Worm (Caenorhabditis elegans) whole organism, young adult: Measurements from ENCODE around the gene brp-1.

Source experiments
- B0336.3 ChIP-seq: fragments of 200-800 bp; sonication (Bioruptor generic); IDR thresholded peaks from 2 replicates; pipeline ENCODE4 v1.3.6; 2022; ENCODE audit warnings: missing genetic modification characterization, missing compliant biosample characterization
- C17E4.6 ChIP-seq: fragments of 200-800 bp; sonication (Bioruptor generic); IDR thresholded peaks from 2 replicates; pipeline ENCODE4 v1.3.6; 2022; ENCODE audit warnings: missing genetic modification reagents, missing genetic modification characterization, missing compliant biosample characterization
- D2030.7 ChIP-seq: fragments of 200-800 bp; sonication (Bioruptor generic); IDR thresholded peaks from 2 replicates; pipeline ENCODE4 v1.3.6; 2022; ENCODE audit warnings: missing genetic modification reagents, missing genetic modification characterization, missing compliant biosample characterization
- F10E7.11 ChIP-seq: sonication (generic microtip); optimal IDR thresholded peaks from 2 replicates; lab custom pipeline; 2017; ENCODE audit warnings: mild to moderate bottlenecking, missing genetic modification characterization, moderate library complexity, missing compliant biosample characterization
- F22D6.2 ChIP-seq: sonication (generic microtip); optimal IDR thresholded peaks from 2 replicates; lab custom pipeline; 2016; ENCODE audit warnings: mild to moderate bottlenecking, missing genetic modification characterization, missing compliant biosample characterization
- F33H1.4 ChIP-seq: fragments of 200-800 bp; sonication (Bioruptor generic); IDR thresholded peaks from 2 replicates; pipeline ENCODE4 v1.3.6; 2022; ENCODE audit warnings: missing genetic modification reagents, missing genetic modification characterization, missing compliant biosample characterization
- F37B4.10 ChIP-seq: fragments of 200-800 bp; sonication (Bioruptor generic); IDR thresholded peaks from 2 replicates; pipeline ENCODE4 v1.3.6; 2022; ENCODE audit warnings: missing genetic modification characterization, missing compliant biosample characterization
- F55B11.4 ChIP-seq: sonication (generic microtip); optimal IDR thresholded peaks from 2 replicates; lab custom pipeline; 2016; ENCODE audit warnings: missing compliant biosample characterization, missing genetic modification characterization, borderline replicate concordance; ENCODE audit not compliant: insufficient read depth
- F57A8.1 ChIP-seq: fragments of 200-800 bp; sonication (Bioruptor generic); optimal IDR thresholded peaks from 2 replicates; lab custom pipeline; 2018; ENCODE audit warnings: mild to moderate bottlenecking, missing genetic modification characterization, moderate library complexity, missing compliant biosample characterization
- Y79H2A.3 ChIP-seq: fragments of 200-800 bp; sonication (Bioruptor generic); conservative IDR thresholded peaks from 2 replicates; pipeline ENCODE4 v1.3.6; 2022; ENCODE audit warnings: missing genetic modification reagents, missing genetic modification characterization, missing compliant biosample characterization
- akir-1 ChIP-seq: fragments of 200-800 bp; sonication (Bioruptor generic); optimal IDR thresholded peaks from 2 replicates; lab custom pipeline; 2018; ENCODE audit warnings: mild to moderate bottlenecking, missing genetic modification characterization, moderate library complexity, missing compliant biosample characterization
- athp-1 ChIP-seq: sonication (generic microtip); optimal IDR thresholded peaks from 2 replicates; lab custom pipeline; 2017; ENCODE audit warnings: mild to moderate bottlenecking, missing genetic modification characterization, missing compliant biosample characterization
- attf-6 ChIP-seq: fragments of 200-800 bp; sonication (Bioruptor generic); IDR thresholded peaks from 2 replicates; pipeline ENCODE4 v1.3.6; 2022; ENCODE audit warnings: missing genetic modification reagents, missing genetic modification characterization, missing compliant biosample characterization
- cebp-1 ChIP-seq, 2 experiments: fragments of 200-800 bp in 1 of 2; sonication (Bioruptor generic) in 1 of 2; sonication (generic microtip) in 1 of 2; IDR thresholded peaks in 1 of 2; optimal IDR thresholded peaks in 1 of 2; 2 replicates each; pipeline versions ENCODE4 v1.3.6 to Lab custom; 2017 to 2022; ENCODE audit warnings: missing compliant biosample characterization in 2 of 2, missing genetic modification characterization in 2 of 2, mild to moderate bottlenecking in 1 of 2, missing genetic modification reagents in 1 of 2, moderate library complexity in 1 of 2
- chd-7 ChIP-seq: sonication (generic microtip); optimal IDR thresholded peaks from 2 replicates; lab custom pipeline; 2016; ENCODE audit warnings: mild to moderate bottlenecking, missing genetic modification characterization, moderate library complexity, missing compliant biosample characterization
- dox-1 ChIP-seq: fragments of 200-800 bp; sonication (Bioruptor generic); IDR thresholded peaks from 2 replicates; pipeline ENCODE4 v1.3.6; 2022; ENCODE audit warnings: missing genetic modification reagents, missing genetic modification characterization, missing compliant biosample characterization
- egrh-3 ChIP-seq: fragments of 200-800 bp; sonication (Bioruptor generic); IDR thresholded peaks from 2 replicates; pipeline ENCODE4 v1.3.6; 2022; ENCODE audit warnings: missing genetic modification reagents, missing genetic modification characterization, missing compliant biosample characterization
- ets-4 ChIP-seq: fragments of 200-800 bp; sonication (Bioruptor generic); optimal IDR thresholded peaks from 2 replicates; lab custom pipeline; 2018; ENCODE audit warnings: mild to moderate bottlenecking, missing genetic modification characterization, missing compliant biosample characterization
- him-1 ChIP-seq: sonication (generic microtip); optimal IDR thresholded peaks from 2 replicates; lab custom pipeline; 2016; ENCODE audit warnings: missing genotype, missing genetic modification reagents, missing genetic modification characterization, missing compliant biosample characterization
- let-526 ChIP-seq: fragments of 200-800 bp; sonication (Bioruptor generic); IDR thresholded peaks from 2 replicates; pipeline ENCODE4 v1.3.6; 2022; ENCODE audit warnings: missing genetic modification reagents, missing genetic modification characterization, missing compliant biosample characterization
- lin-26 ChIP-seq: fragments of 200-800 bp; sonication (Bioruptor generic); IDR thresholded peaks from 2 replicates; pipeline ENCODE4 v1.3.6; 2022; ENCODE audit warnings: missing genetic modification reagents, missing genetic modification characterization, missing compliant biosample characterization
- madf-10 ChIP-seq: sonication (generic microtip); optimal IDR thresholded peaks from 2 replicates; lab custom pipeline; 2016; ENCODE audit warnings: mild to moderate bottlenecking, missing genetic modification characterization, missing compliant biosample characterization
- madf-3 ChIP-seq: fragments of 200-800 bp; sonication (Bioruptor generic); IDR thresholded peaks from 2 replicates; pipeline ENCODE4 v1.3.6; 2022; ENCODE audit warnings: missing genetic modification reagents, missing genetic modification characterization, missing compliant biosample characterization
- madf-6 ChIP-seq: fragments of 200-800 bp; sonication (Bioruptor generic); IDR thresholded peaks from 2 replicates; pipeline ENCODE4 v1.3.6; 2022; ENCODE audit warnings: missing genetic modification reagents, missing genetic modification characterization, missing compliant biosample characterization
- nfya-1 ChIP-seq: sonication (generic microtip); optimal IDR thresholded peaks from 2 replicates; lab custom pipeline; 2017; ENCODE audit warnings: antibody characterized with exemption, missing compliant biosample characterization, missing genetic modification characterization, borderline replicate concordance; ENCODE audit not compliant: insufficient read depth
- nfyb-1 ChIP-seq: fragments of 200-800 bp; sonication (Bioruptor generic); IDR thresholded peaks from 2 replicates; pipeline ENCODE4 v1.3.6; 2022; ENCODE audit warnings: missing genetic modification reagents, missing genetic modification characterization, missing compliant biosample characterization
- nhr-27 ChIP-seq: fragments of 200-800 bp; sonication (Bioruptor generic); optimal IDR thresholded peaks from 2 replicates; lab custom pipeline; 2018; ENCODE audit warnings: mild to moderate bottlenecking, missing genetic modification characterization, moderate library complexity, missing compliant biosample characterization
- nhr-80 ChIP-seq: sonication (generic microtip); optimal IDR thresholded peaks from 2 replicates; lab custom pipeline; 2016; ENCODE audit warnings: missing genetic modification characterization, missing compliant biosample characterization
- nhr-90 ChIP-seq: sonication (generic microtip); optimal IDR thresholded peaks from 2 replicates; lab custom pipeline; 2016; ENCODE audit warnings: missing genotype, mild to moderate bottlenecking, missing genetic modification characterization, missing compliant biosample characterization
- pbrm-1 ChIP-seq: fragments of 200-800 bp; sonication (Bioruptor generic); IDR thresholded peaks from 2 replicates; pipeline ENCODE4 v1.3.6; 2022; ENCODE audit warnings: missing genetic modification reagents, missing genetic modification characterization, missing compliant biosample characterization
- pha-4 ChIP-seq: fragments of 150-350 bp; sonication (generic microtip); optimal IDR thresholded peaks from 2 replicates; lab custom pipeline; 2014; ENCODE audit warnings: missing biosample characterization, missing genetic modification reagents, missing genetic modification characterization
- repo-1 ChIP-seq: sonication (generic microtip); optimal IDR thresholded peaks from 2 replicates; lab custom pipeline; 2017; ENCODE audit warnings: mild to moderate bottlenecking, missing genetic modification characterization, missing compliant biosample characterization
- sdz-38 ChIP-seq: sonication (generic microtip); optimal IDR thresholded peaks from 2 replicates; lab custom pipeline; 2016; ENCODE audit warnings: missing genotype, missing genetic modification characterization, missing compliant biosample characterization
- sptf-2 ChIP-seq: fragments of 200-800 bp; sonication (Bioruptor generic); optimal IDR thresholded peaks from 2 replicates; lab custom pipeline; 2018; ENCODE audit warnings: mild to moderate bottlenecking, missing genetic modification characterization, missing compliant biosample characterization
- tlf-1 ChIP-seq: fragments of 200-800 bp; sonication (Bioruptor generic); optimal IDR thresholded peaks from 2 replicates; lab custom pipeline; 2018; ENCODE audit warnings: mild to moderate bottlenecking, missing genetic modification characterization, missing compliant biosample characterization
- xnd-1 ChIP-seq: sonication (generic microtip); optimal IDR thresholded peaks from 2 replicates; lab custom pipeline; 2016; ENCODE audit warnings: missing genotype, missing genetic modification reagents, missing genetic modification characterization, missing compliant biosample characterization
- zfh-2 ChIP-seq: fragments of 200-800 bp; sonication (Bioruptor generic); conservative IDR thresholded peaks from 2 replicates; pipeline ENCODE4 v1.3.6; 2022; ENCODE audit warnings: missing genetic modification reagents, missing genetic modification characterization, missing compliant biosample characterization
- zim-3 ChIP-seq: sonication (generic microtip); optimal IDR thresholded peaks from 2 replicates; lab custom pipeline; 2017; ENCODE audit warnings: mild to moderate bottlenecking, missing genetic modification characterization, moderate library complexity, missing compliant biosample characterization
- ztf-22 ChIP-seq: fragments of 200-800 bp; sonication (Bioruptor generic); optimal IDR thresholded peaks from 2 replicates; lab custom pipeline; 2018; ENCODE audit warnings: mild to moderate bottlenecking, missing genetic modification characterization, moderate library complexity, missing compliant biosample characterization
- ztf-26 ChIP-seq: sonication (generic microtip); optimal IDR thresholded peaks from 2 replicates; lab custom pipeline; 2017; ENCODE audit warnings: missing genetic modification characterization, missing compliant biosample characterization
- ztf-6 ChIP-seq: fragments of 200-800 bp; sonication (Bioruptor generic); IDR thresholded peaks from 2 replicates; pipeline ENCODE4 v1.3.6; 2022; ENCODE audit warnings: missing genetic modification reagents, missing genetic modification characterization, missing compliant biosample characterization

brp-1 gene

ce11 chrIII:12014503-12014902 lies 5.8 kb upstream of the brp-1 start:
- no peak for TF ChIP-seq tlf-1 (GFP tag; lab: Kevin White, UChicago)
- TF ChIP-seq nhr-90 (tag; lab: Kevin White, UChicago): no peak
- no peak for TF ChIP-seq madf-10 (tag; lab: Kevin White, UChicago)
- TF ChIP-seq madf-3 (GFP tag; lab: Robert Waterston, UW): no peak
- no peak for TF ChIP-seq athp-1 (tag; lab: Kevin White, UChicago)
- no peak for TF ChIP-seq F10E7.11 (tag; lab: Kevin White, UChicago)
- TF ChIP-seq pbrm-1 (GFP tag; lab: Robert Waterston, UW): no peak
- TF ChIP-seq ztf-26 (tag; lab: Kevin White, UChicago): no peak
- no peak for TF ChIP-seq lin-26 (GFP tag; lab: Robert Waterston, UW)
- TF ChIP-seq ztf-6 (GFP tag; lab: Robert Waterston, UW): no peak
- TF ChIP-seq, all 124 proteins: peak for 0

ce11 chrIII:12015183-12015582 lies 5.2 kb upstream of the brp-1 start:
- TF ChIP-seq ztf-6 (GFP tag; lab: Robert Waterston, UW): no peak
- TF ChIP-seq nhr-80: no peak
- no peak for TF ChIP-seq F55B11.4 (tag; lab: Kevin White, UChicago)

- TF ChIP-seq sptf-2 (GFP tag; lab: Kevin White, UChicago): no peak
- no peak for TF ChIP-seq zim-3 (tag; lab: Kevin White, UChicago)
- no peak for TF ChIP-seq madf-6 (GFP tag; lab: Robert Waterston, UW)
- TF ChIP-seq cebp-1 (GFP tag; IDR thresholded peaks at IDR 0.05; lab: Robert Waterston, UW): no peak
- TF ChIP-seq cebp-1 (tag; optimal IDR thresholded peaks at IDR 0.05; lab: Kevin White, UChicago): peak; percentile 13
- TF ChIP-seq, all 124 proteins: peak for 1
Observed at ce11 chrIII:12015611-12016010, 4.7 kb upstream of the brp-1 start.

- no peak for TF ChIP-seq attf-6 (GFP tag; lab: Robert Waterston, UW)
- no peak for TF ChIP-seq nhr-27
- no peak for TF ChIP-seq D2030.7 (GFP tag; lab: Robert Waterston, UW)
- TF ChIP-seq C17E4.6 (GFP tag; lab: Robert Waterston, UW): no peak
- no peak for TF ChIP-seq zim-3 (tag; lab: Kevin White, UChicago)
- TF ChIP-seq let-526 (GFP tag; lab: Robert Waterston, UW): no peak
- no peak for TF ChIP-seq madf-10 (tag; lab: Kevin White, UChicago)
- TF ChIP-seq madf-6 (GFP tag; lab: Robert Waterston, UW): no peak
- TF ChIP-seq egrh-3 (GFP tag; lab: Robert Waterston, UW): no peak
- TF ChIP-seq repo-1: no peak
Observed at ce11 chrIII:12017999-12018398, 2.4 kb upstream of the brp-1 start.

ce11 chrIII:12022281-12022680 lies 1.9 kb downstream of the brp-1 start:
- TF ChIP-seq Y79H2A.3 (no peak), chd-7 (no peak), egrh-3 (GFP tag; lab: Robert Waterston, UW) (0 out of 2 replicates have a peak, but pooled peaks have one; percentile 26), F37B4.10 (GFP tag; lab: Robert Waterston, UW) (no peak), nfya-1 (tag; lab: Kevin White, UChicago) (no peak), nfyb-1 (GFP tag; lab: Robert Waterston, UW) (no peak), madf-3 (GFP tag; lab: Robert Waterston, UW) (no peak), him-1 (tag; lab: Kevin White, UChicago) (no peak), pha-4 (tag; lab: Kevin White, UChicago) (no peak), sdz-38 (tag; lab: Kevin White, UChicago) (no peak), ets-4 (GFP tag; lab: Kevin White, UChicago) (no peak), F57A8.1 (peak; percentile 16), athp-1 (tag; lab: Kevin White, UChicago) (no peak), akir-1 (GFP tag; lab: Kevin White, UChicago) (no peak), B0336.3 (GFP tag; lab: Robert Waterston, UW) (peak; percentile 67; the same call in 1 of the 2 replicates), dox-1 (GFP tag; lab: Robert Waterston, UW) (0 out of 2 replicates have a peak, but pooled peaks have one; percentile 29), D2030.7 (GFP tag; lab: Robert Waterston, UW) (no peak), nhr-80 (no peak), F33H1.4 (GFP tag; lab: Robert Waterston, UW) (no peak), zfh-2 (peak; percentile 73), ztf-22 (GFP tag; lab: Kevin White, UChicago) (no peak), F22D6.2 (tag; lab: Kevin White, UChicago) (no peak), xnd-1 (no peak)
